Worm (Caenorhabditis elegans) whole organism, young adult: ENCODE measurements around the gene ZK1248.4.

Experiments used
- B0261.1 ChIP-seq: sonication (generic microtip); optimal IDR thresholded peaks from 2 replicates; lab custom pipeline; 2016; ENCODE audit warnings: mild to moderate bottlenecking, missing genetic modification characterization, moderate library complexity, missing compliant biosample characterization
- F37B4.10 ChIP-seq: fragments of 200-800 bp; sonication (Bioruptor generic); IDR thresholded peaks from 2 replicates; pipeline ENCODE4 v1.3.6; 2022; ENCODE audit warnings: missing genetic modification characterization, missing compliant biosample characterization
- F39B2.1 ChIP-seq: fragments of 200-800 bp; sonication (Bioruptor generic); IDR thresholded peaks from 2 replicates; pipeline ENCODE4 v1.3.6; 2022; ENCODE audit warnings: missing genetic modification reagents, missing genetic modification characterization, missing compliant biosample characterization
- Y53G8AR.9 ChIP-seq: fragments of 200-800 bp; sonication (Bioruptor generic); conservative IDR thresholded peaks from 2 replicates; pipeline ENCODE4 v1.3.6; 2022; ENCODE audit warnings: missing genetic modification reagents, missing genetic modification characterization, missing compliant biosample characterization
- Y56A3A.18 ChIP-seq: fragments of 200-800 bp; sonication (Bioruptor generic); IDR thresholded peaks from 2 replicates; pipeline ENCODE4 v1.3.6; 2022; ENCODE audit warnings: missing genetic modification reagents, missing genetic modification characterization, missing compliant biosample characterization
- Y79H2A.3 ChIP-seq: fragments of 200-800 bp; sonication (Bioruptor generic); conservative IDR thresholded peaks from 2 replicates; pipeline ENCODE4 v1.3.6; 2022; ENCODE audit warnings: missing genetic modification reagents, missing genetic modification characterization, missing compliant biosample characterization
- Y95B8A.8 ChIP-seq: fragments of 200-800 bp; sonication (Bioruptor generic); IDR thresholded peaks from 2 replicates; pipeline ENCODE4 v1.3.6; 2022; ENCODE audit warnings: missing genetic modification reagents, missing genetic modification characterization, missing compliant biosample characterization
- ama-1 ChIP-seq, 3 experiments: fragments of 150-350 bp in 1 of 3; sonication (generic microtip) in 2 of 3; optimal IDR thresholded peaks; 2 replicates each; lab custom pipeline; 2014 to 2018; ENCODE audit warnings: missing biosample characterization in 2 of 3, missing genetic modification characterization in 2 of 3, missing genetic modification reagents in 2 of 3
- bed-1 ChIP-seq: fragments of 200-800 bp; sonication (Bioruptor generic); IDR thresholded peaks from 2 replicates; pipeline ENCODE4 v1.3.6; 2022; ENCODE audit warnings: missing genetic modification reagents, missing genetic modification characterization, missing compliant biosample characterization
- ccch-3 ChIP-seq: fragments of 200-800 bp; sonication (Bioruptor generic); optimal IDR thresholded peaks from 2 replicates; lab custom pipeline; 2018; ENCODE audit warnings: mild to moderate bottlenecking, missing genetic modification characterization, missing compliant biosample characterization
- cebp-1 ChIP-seq, 2 experiments: fragments of 200-800 bp in 1 of 2; sonication (Bioruptor generic) in 1 of 2; sonication (generic microtip) in 1 of 2; IDR thresholded peaks in 1 of 2; optimal IDR thresholded peaks in 1 of 2; 2 replicates each; pipeline versions ENCODE4 v1.3.6 to Lab custom; 2017 to 2022; ENCODE audit warnings: missing compliant biosample characterization in 2 of 2, missing genetic modification characterization in 2 of 2, mild to moderate bottlenecking in 1 of 2, missing genetic modification reagents in 1 of 2, moderate library complexity in 1 of 2
- ceh-79 ChIP-seq: sonication (generic microtip); optimal IDR thresholded peaks from 2 replicates; lab custom pipeline; 2017; ENCODE audit warnings: mild to moderate bottlenecking, missing genetic modification characterization, missing compliant biosample characterization
- chd-7 ChIP-seq: sonication (generic microtip); optimal IDR thresholded peaks from 2 replicates; lab custom pipeline; 2016; ENCODE audit warnings: mild to moderate bottlenecking, missing genetic modification characterization, moderate library complexity, missing compliant biosample characterization
- dox-1 ChIP-seq: fragments of 200-800 bp; sonication (Bioruptor generic); IDR thresholded peaks from 2 replicates; pipeline ENCODE4 v1.3.6; 2022; ENCODE audit warnings: missing genetic modification reagents, missing genetic modification characterization, missing compliant biosample characterization
- egl-18 ChIP-seq: fragments of 200-800 bp; sonication (Bioruptor generic); IDR thresholded peaks from 2 replicates; pipeline ENCODE4 v1.3.6; 2022; ENCODE audit warnings: missing genetic modification reagents, missing genetic modification characterization, missing compliant biosample characterization
- hlh-26 ChIP-seq: fragments of 200-800 bp; sonication (Bioruptor generic); conservative IDR thresholded peaks from 2 replicates; pipeline ENCODE4 v1.3.6; 2022; ENCODE audit warnings: missing genetic modification reagents, missing genetic modification characterization, missing compliant biosample characterization
- let-607 ChIP-seq, 2 experiments: fragments of 200-800 bp in 1 of 2; sonication (Bioruptor generic) in 1 of 2; sonication (generic microtip) in 1 of 2; optimal IDR thresholded peaks; 2 replicates each; lab custom pipeline; 2016 to 2018; ENCODE audit warnings: mild to moderate bottlenecking in 2 of 2, missing compliant biosample characterization in 2 of 2, missing genetic modification characterization in 2 of 2, moderate library complexity in 2 of 2, missing genotype in 1 of 2
- lin-54 ChIP-seq: fragments of 200-800 bp; sonication (Bioruptor generic); optimal IDR thresholded peaks from 2 replicates; lab custom pipeline; 2018; ENCODE audit warnings: mild to moderate bottlenecking, missing genetic modification characterization, missing compliant biosample characterization
- lsl-1 ChIP-seq: fragments of 200-800 bp; sonication (Bioruptor generic); optimal IDR thresholded peaks from 2 replicates; lab custom pipeline; 2018; ENCODE audit warnings: mild to moderate bottlenecking, missing genetic modification characterization, moderate library complexity, missing compliant biosample characterization
- mel-28 ChIP-seq: sonication (generic microtip); optimal IDR thresholded peaks from 2 replicates; lab custom pipeline; 2016; ENCODE audit warnings: borderline replicate concordance, mild to moderate bottlenecking, missing genetic modification characterization, missing compliant biosample characterization
- mes-4 ChIP-seq: sonication (generic microtip); optimal IDR thresholded peaks from 2 replicates; lab custom pipeline; 2016; ENCODE audit warnings: missing genotype, missing genetic modification characterization, missing compliant biosample characterization
- nfya-1 ChIP-seq: sonication (generic microtip); optimal IDR thresholded peaks from 2 replicates; lab custom pipeline; 2017; ENCODE audit warnings: antibody characterized with exemption, missing compliant biosample characterization, missing genetic modification characterization, borderline replicate concordance; ENCODE audit not compliant: insufficient read depth
- nfya-2 ChIP-seq: fragments of 200-800 bp; sonication (Bioruptor generic); IDR thresholded peaks from 2 replicates; pipeline ENCODE4 v1.3.6; 2022; ENCODE audit warnings: missing genetic modification reagents, missing genetic modification characterization, missing compliant biosample characterization
- nfyb-1 ChIP-seq: fragments of 200-800 bp; sonication (Bioruptor generic); IDR thresholded peaks from 2 replicates; pipeline ENCODE4 v1.3.6; 2022; ENCODE audit warnings: missing genetic modification reagents, missing genetic modification characterization, missing compliant biosample characterization
- nhr-80 ChIP-seq: sonication (generic microtip); optimal IDR thresholded peaks from 2 replicates; lab custom pipeline; 2016; ENCODE audit warnings: missing genetic modification characterization, missing compliant biosample characterization
- pbrm-1 ChIP-seq: fragments of 200-800 bp; sonication (Bioruptor generic); IDR thresholded peaks from 2 replicates; pipeline ENCODE4 v1.3.6; 2022; ENCODE audit warnings: missing genetic modification reagents, missing genetic modification characterization, missing compliant biosample characterization
- snpc-3.4 ChIP-seq: sonication (generic microtip); optimal IDR thresholded peaks from 2 replicates; lab custom pipeline; 2017; ENCODE audit warnings: missing genetic modification characterization, mild to moderate bottlenecking, missing compliant biosample characterization, antibody characterized with exemption, moderate library complexity, missing genotype, missing genetic modification reagents
- snpc-4 ChIP-seq, 5 experiments: fragments of 150-350 bp in 1 of 5; sonication (generic microtip) in 4 of 5; optimal IDR thresholded peaks; 2 replicates each; lab custom pipeline; 2014 to 2018; ENCODE audit warnings: missing genetic modification characterization in 5 of 5, missing biosample characterization in 3 of 5, antibody characterized with exemption in 2 of 5, mild to moderate bottlenecking in 2 of 5, missing compliant biosample characterization in 2 of 5, missing genotype in 2 of 5, moderate library complexity in 2 of 5, missing genetic modification reagents in 1 of 5
- tbp1 ChIP-seq: fragments of 200-800 bp; sonication (Bioruptor generic); optimal IDR thresholded peaks from 2 replicates; lab custom pipeline; 2018; ENCODE audit warnings: mild to moderate bottlenecking, missing genetic modification characterization, missing compliant biosample characterization
- tlf-1 ChIP-seq: fragments of 200-800 bp; sonication (Bioruptor generic); optimal IDR thresholded peaks from 2 replicates; lab custom pipeline; 2018; ENCODE audit warnings: mild to moderate bottlenecking, missing genetic modification characterization, missing compliant biosample characterization
- xnd-1 ChIP-seq: sonication (generic microtip); optimal IDR thresholded peaks from 2 replicates; lab custom pipeline; 2016; ENCODE audit warnings: missing genotype, missing genetic modification reagents, missing genetic modification characterization, missing compliant biosample characterization
- ztf-18 ChIP-seq: sonication (generic microtip); optimal IDR thresholded peaks from 2 replicates; lab custom pipeline; 2016; ENCODE audit warnings: missing genotype, mild to moderate bottlenecking, missing genetic modification characterization, missing compliant biosample characterization
- ztf-6 ChIP-seq: fragments of 200-800 bp; sonication (Bioruptor generic); IDR thresholded peaks from 2 replicates; pipeline ENCODE4 v1.3.6; 2022; ENCODE audit warnings: missing genetic modification reagents, missing genetic modification characterization, missing compliant biosample characterization

The ZK1248.4 gene

ce11 chrII:5805303-5805702 is 13.1 kb upstream of the ZK1248.4 start, which contains the start of gene K05F1.10:
TSS of gene K05F1.10 (minus strand) at chrII:5805473.
- TF ChIP-seq xnd-1 = no peak
- TF ChIP-seq cebp-1 (GFP tag; IDR thresholded peaks at IDR 0.05; lab: Robert Waterston, UW) = no peak
- TF ChIP-seq cebp-1 (tag; optimal IDR thresholded peaks at IDR 0.05; lab: Kevin White, UChicago) = peak; percentile 42
- no peak for TF ChIP-seq ama-1 (optimal IDR thresholded peaks at IDR 0.05; lab: Kevin White, UChicago)
- TF ChIP-seq ama-1 (GFP tag; optimal IDR thresholded peaks at IDR 0.05; lab: Kevin White, UChicago) = no peak
- TF ChIP-seq nhr-80 = peak; percentile 34
- TF ChIP-seq let-607 (tag; optimal IDR thresholded peaks at IDR 0.05; lab: Kevin White, UChicago) = no peak
- no peak for TF ChIP-seq ceh-79 (tag; lab: Kevin White, UChicago)
- TF ChIP-seq snpc-3.4 (tag; lab: Kevin White, UChicago) = no peak
- no peak for TF ChIP-seq chd-7 (tag; lab: Kevin White, UChicago)

ce11 chrII:5806563-5806962 is 11.8 kb upstream of the ZK1248.4 start:
- TF ChIP-seq dox-1 (GFP tag; lab: Robert Waterston, UW) = peak; percentile 33; the same call in 1 of the 2 replicates
- no peak for TF ChIP-seq Y56A3A.18 (GFP tag; lab: Robert Waterston, UW)
- no peak for TF ChIP-seq nfya-1 (tag; lab: Kevin White, UChicago)
- no peak for TF ChIP-seq Y95B8A.8 (GFP tag; lab: Robert Waterston, UW)
- no peak for TF ChIP-seq mel-28 (tag; lab: Kevin White, UChicago)
- no peak for TF ChIP-seq tlf-1
- no peak for TF ChIP-seq hlh-26
- TF ChIP-seq ccch-3 (GFP tag; lab: Kevin White, UChicago) = no peak
- TF ChIP-seq snpc-4 (GFP tag; optimal IDR thresholded peaks at IDR 0.05; lab: Kevin White, UChicago) = no peak
- TF ChIP-seq snpc-4 (tag; optimal IDR thresholded peaks at IDR 0.05; lab: Kevin White, UChicago) = no peak
- TF ChIP-seq ztf-18 (tag; lab: Kevin White, UChicago) = no peak
- no peak for TF ChIP-seq tbp1
- peak; percentile 92 for TF ChIP-seq nhr-80
- TF ChIP-seq snpc-3.4 (tag; lab: Kevin White, UChicago) = no peak
- no peak for TF ChIP-seq B0261.1 (tag; lab: Kevin White, UChicago)
- no peak for TF ChIP-seq mes-4
- TF ChIP-seq nfyb-1 (GFP tag; lab: Robert Waterston, UW) = 0 out of 2 replicates have a peak, but pooled peaks have one; percentile 13
- TF ChIP-seq Y79H2A.3 = no peak

- TF ChIP-seq pbrm-1 (GFP tag; lab: Robert Waterston, UW) (no peak), nhr-80 (no peak), egl-18 (GFP tag; lab: Robert Waterston, UW) (no peak), Y53G8AR.9 (no peak), lsl-1 (no peak), let-607 (tag; optimal IDR thresholded peaks at IDR 0.05; lab: Kevin White, UChicago) (no peak), nfya-2 (GFP tag; lab: Robert Waterston, UW) (no peak), cebp-1 (GFP tag; IDR thresholded peaks at IDR 0.05; lab: Robert Waterston, UW) (no peak), cebp-1 (tag; optimal IDR thresholded peaks at IDR 0.05; lab: Kevin White, UChicago) (no peak), bed-1 (GFP tag; lab: Robert Waterston, UW) (no peak), F39B2.1 (GFP tag; lab: Robert Waterston, UW) (no peak), F37B4.10 (no peak), nfyb-1 (GFP tag; lab: Robert Waterston, UW) (no peak), lin-54 (no peak), ztf-6 (GFP tag; lab: Robert Waterston, UW) (no peak)
Observed at ce11 chrII:5810230-5810629, 8.2 kb upstream of the ZK1248.4 start, which contains the start of the genes msp-64 and ZK1248.5. TSS of gene msp-64 (minus strand) at chrII:5810330. TSS of gene ZK1248.5 (plus strand) at chrII:5810514.
